Fruit fly (Drosophila melanogaster): Measurements from ENCODE around the gene CG13625.
A peak's percentile ranks its signal among the peaks of the same experiment; 100 is the strongest.

The CG13625 gene

dm6 chr3R:24543033-24543675 lies 41.8 kb downstream of the CG13625 start (continued):
- TF ChIP-seq CG33557 (GFP tag; optimal IDR thresholded peaks at IDR 0.05) (peak; percentile 20), CG17361 (GFP tag; IDR thresholded peaks at IDR 0.05) (no peak; the same call in 1 of the 3 replicates), nau (GFP tag; optimal IDR thresholded peaks at IDR 0.05) (no peak), CG8281 (tag; optimal IDR thresholded peaks at IDR 0.05) (peak; percentile 63), CG17328 (GFP tag; IDR thresholded peaks at IDR 0.05) (peak; percentile 94), fu2 (GFP tag; optimal IDR thresholded peaks at IDR 0.05) (peak; percentile 88), CG42726 (GFP tag; IDR thresholded peaks at IDR 0.05; ENCODE audit: partially characterized antibody) (no peak), stwl (tag; optimal IDR thresholded peaks at IDR 0.05) (no peak), sisA (GFP tag; IDR thresholded peaks at IDR 0.05) (peak; percentile 95), emc (GFP tag; optimal IDR thresholded peaks at IDR 0.05) (peak; percentile 76), CG1233 (GFP tag; optimal IDR thresholded peaks at IDR 0.05) (peak; percentile 89), nerfin-2 (GFP tag; IDR thresholded peaks at IDR 0.05; ENCODE audit: partially characterized antibody) (no peak), Ssrp (tag; optimal IDR thresholded peaks at IDR 0.05) (peak; percentile 85), Lhr (GFP tag; optimal IDR thresholded peaks at IDR 0.05) (no peak), CG10274 (GFP tag; optimal IDR thresholded peaks at IDR 0.05) (peak; percentile 73), CG15011 (GFP tag; optimal IDR thresholded peaks at IDR 0.05) (peak; percentile 90), CG15269 (tag; optimal IDR thresholded peaks at IDR 0.05) (peak; percentile 98), Taf1 (GFP tag; IDR thresholded peaks at IDR 0.05) (peak; percentile 95), chinmo (GFP tag; IDR thresholded peaks at IDR 0.05; ENCODE audit: partially characterized antibody) (0 out of 4 replicates have a peak, but pooled peaks have one; percentile 45), abd-A (tag; optimal IDR thresholded peaks at IDR 0.05) (no peak), CG7745 (tag; optimal IDR thresholded peaks at IDR 0.05) (no peak), psq (GFP tag; optimal IDR thresholded peaks at IDR 0.05) (peak; percentile 76), CG4282 (GFP tag; optimal IDR thresholded peaks at IDR 0.05) (peak; percentile 55), CG11723 (GFP tag; optimal IDR thresholded peaks at IDR 0.05) (peak; percentile 83), CG12155 (GFP tag; optimal IDR thresholded peaks at IDR 0.05) (peak; percentile 92), lov (optimal IDR thresholded peaks at IDR 0.05) (no peak), lov (GFP tag; IDR thresholded peaks at IDR 0.05) (peak; percentile 93), wdn (GFP tag; IDR thresholded peaks at IDR 0.05) (peak; percentile 92), Scr (GFP tag; IDR thresholded peaks at IDR 0.05; ENCODE audit: partially characterized antibody) (no peak), CG15601 (tag; optimal IDR thresholded peaks at IDR 0.05) (no peak), seq (GFP tag; IDR thresholded peaks at IDR 0.05) (peak; percentile 96), Myb (GFP tag; optimal IDR thresholded peaks at IDR 0.05) (peak; percentile 51), Mes4 (GFP tag; optimal IDR thresholded peaks at IDR 0.05) (peak; percentile 71), CG6765 (GFP tag; optimal IDR thresholded peaks at IDR 0.05) (peak; percentile 75), Dip3 (GFP tag; optimal IDR thresholded peaks at IDR 0.05) (peak; percentile 90), CG10431 (GFP tag; optimal IDR thresholded peaks at IDR 0.05) (peak; percentile 68), bsh (GFP tag; optimal IDR thresholded peaks at IDR 0.05) (peak; percentile 58 to 89), CG1602 (GFP tag; optimal IDR thresholded peaks at IDR 0.05) (peak; percentile 88), Deaf1 (tag; optimal IDR thresholded peaks at IDR 0.05) (no peak), CG10654 (GFP tag; optimal IDR thresholded peaks at IDR 0.05) (peak; percentile 71), CG6854 (GFP tag; optimal IDR thresholded peaks at IDR 0.05) (peak; percentile 78), CG5953 (GFP tag; IDR thresholded peaks at IDR 0.05) (peak; percentile 90), disco-r (GFP tag; optimal IDR thresholded peaks at IDR 0.05) (peak; percentile 67), CG16863 (GFP tag; optimal IDR thresholded peaks at IDR 0.05) (peak; percentile 80), CG10267 (tag; optimal IDR thresholded peaks at IDR 0.05) (peak; percentile 72), cas (GFP tag; IDR thresholded peaks at IDR 0.05) (peak; percentile 93), CG14965 (GFP tag; optimal IDR thresholded peaks at IDR 0.05; ENCODE audit: borderline replicate concordance) (peak; percentile 24), CG10321 (GFP tag; IDR thresholded peaks at IDR 0.05) (peak; percentile 79), CG4707 (GFP tag; optimal IDR thresholded peaks at IDR 0.05) (peak; percentile 83)

Data from whole organism, embryonic.